Fruit fly (Drosophila melanogaster): ENCODE results near the gene CG4907.

Gene CG4907

dm6 chr3R:22726771-22727455 lies 16.4 kb upstream of the CG4907 start, which contains the start of gene CG45049 (continued):
- TF ChIP-seq odd (GFP tag; optimal IDR thresholded peaks at IDR 0.05) (no peak), PHDP (tag; optimal IDR thresholded peaks at IDR 0.05) (no peak), CG4707 (GFP tag; optimal IDR thresholded peaks at IDR 0.05) (no peak), Oaz (GFP tag; IDR thresholded peaks at IDR 0.05) (no peak), p53 (GFP tag; optimal IDR thresholded peaks at IDR 0.05) (no peak), Med (GFP tag) (peak; percentile 57), CG17829 (tag; optimal IDR thresholded peaks at IDR 0.05) (no peak), CG9876 (GFP tag; optimal IDR thresholded peaks at IDR 0.05) (no peak), CG12659 (GFP tag; optimal IDR thresholded peaks at IDR 0.05) (no peak), Side (GFP tag; optimal IDR thresholded peaks at IDR 0.05) (no peak), Xrp1 (GFP tag; IDR thresholded peaks at IDR 0.05) (no peak), CG30403 (GFP tag; optimal IDR thresholded peaks at IDR 0.05) (peak; percentile 18), CG6272 (GFP tag; IDR thresholded peaks at IDR 0.05) (peak; percentile 37; the same call in 1 of the 2 replicates), CG11696 (GFP tag; IDR thresholded peaks at IDR 0.05) (no peak), bsh (GFP tag; optimal IDR thresholded peaks at IDR 0.05) (no peak), Dfd (GFP tag; optimal IDR thresholded peaks at IDR 0.05) (no peak), lola (GFP tag; optimal IDR thresholded peaks at IDR 0.05) (no peak), crc (GFP tag; optimal IDR thresholded peaks at IDR 0.05) (no peak), schlank (tag; optimal IDR thresholded peaks at IDR 0.05) (no peak), crol (GFP tag; IDR thresholded peaks at IDR 0.05) (no peak), lmd (GFP tag; IDR thresholded peaks at IDR 0.05) (no peak; the same call in 1 of the 2 replicates), CG5245 (GFP tag; optimal IDR thresholded peaks at IDR 0.05) (no peak), CG9797 (GFP tag; optimal IDR thresholded peaks at IDR 0.05) (no peak), CG7271 (tag; optimal IDR thresholded peaks at IDR 0.05) (no peak), CG10431 (GFP tag; optimal IDR thresholded peaks at IDR 0.05) (no peak), bigmax (GFP tag; optimal IDR thresholded peaks at IDR 0.05) (no peak), her (GFP tag; optimal IDR thresholded peaks at IDR 0.05) (no peak), CG7839 (tag; optimal IDR thresholded peaks at IDR 0.05) (no peak), NfI (GFP tag; optimal IDR thresholded peaks at IDR 0.05) (no peak), CG8944 (GFP tag; optimal IDR thresholded peaks at IDR 0.05) (no peak), ssp (GFP tag; IDR thresholded peaks at IDR 0.05) (no peak), CG16779 (GFP tag; IDR thresholded peaks at IDR 0.05) (no peak), nerfin-2 (GFP tag; IDR thresholded peaks at IDR 0.05; ENCODE audit: partially characterized antibody) (peak; percentile 87), CG17385 (GFP tag; optimal IDR thresholded peaks at IDR 0.05) (no peak), Dad (GFP tag; optimal IDR thresholded peaks at IDR 0.05) (no peak), sima (GFP tag; optimal IDR thresholded peaks at IDR 0.05) (no peak), dysf (GFP tag; IDR thresholded peaks at IDR 0.05) (no peak), zen (tag; optimal IDR thresholded peaks at IDR 0.05) (no peak), Dbx (GFP tag; IDR thresholded peaks at IDR 0.05) (no peak), Doc3 (GFP tag; IDR thresholded peaks at IDR 0.05; ENCODE audit: partially characterized antibody) (peak; percentile 81), inv (GFP tag; IDR thresholded peaks at IDR 0.05; ENCODE audit: partially characterized antibody) (peak; percentile 89), dmrt11E (tag; optimal IDR thresholded peaks at IDR 0.05) (no peak), Elba2 (GFP tag; optimal IDR thresholded peaks at IDR 0.05) (no peak), C15 (GFP tag; IDR thresholded peaks at IDR 0.05) (no peak), kni (GFP tag; optimal IDR thresholded peaks at IDR 0.05) (peak; percentile 40), Sox102F (GFP tag; optimal IDR thresholded peaks at IDR 0.05) (no peak), chm (GFP tag; IDR thresholded peaks at IDR 0.05) (no peak), az2 (GFP tag; optimal IDR thresholded peaks at IDR 0.05) (no peak), CG12744 (GFP tag; optimal IDR thresholded peaks at IDR 0.05) (no peak), CG6654 (GFP tag; optimal IDR thresholded peaks at IDR 0.05) (no peak)

Data from whole organism, embryonic.